Worm (Caenorhabditis elegans) whole organism, L3 larva: ENCODE data around the gene dpyd-1.

ENCODE experiments used
- R02D3.7 ChIP-seq: fragments of 150-350 bp; optimal IDR thresholded peaks from 2 replicates; lab custom pipeline; 2014; ENCODE audit warnings: missing biosample characterization, missing genetic modification characterization
- ZK546.5 ChIP-seq: sonication (generic microtip); optimal IDR thresholded peaks from 2 replicates; lab custom pipeline; 2017; ENCODE audit warnings: missing biosample characterization, missing genetic modification characterization
- aly-2 ChIP-seq: fragments of 150-350 bp; optimal IDR thresholded peaks from 2 replicates; lab custom pipeline; 2014; ENCODE audit warnings: missing biosample characterization, missing genetic modification characterization
- ama-1 ChIP-seq: fragments of 150-350 bp; optimal IDR thresholded peaks from 2 replicates; lab custom pipeline; 2018
- ceh-16 ChIP-seq: sonication (generic microtip); optimal IDR thresholded peaks from 2 replicates; lab custom pipeline; 2017; ENCODE audit warnings: missing biosample characterization, missing genetic modification characterization
- ceh-28 ChIP-seq: fragments of 150-350 bp; optimal IDR thresholded peaks from 2 replicates; lab custom pipeline; 2014; ENCODE audit warnings: missing biosample characterization, missing genetic modification reagents, missing genetic modification characterization
- ceh-9 ChIP-seq: sonication (generic microtip); optimal IDR thresholded peaks from 2 replicates; lab custom pipeline; 2018; ENCODE audit warnings: missing biosample characterization, missing genetic modification characterization
- daf-12 ChIP-seq: fragments of 150-350 bp; optimal IDR thresholded peaks from 2 replicates; lab custom pipeline; 2014; ENCODE audit warnings: missing biosample characterization, missing genetic modification reagents, missing genetic modification characterization
- egl-27 ChIP-seq: sonication (generic microtip); optimal IDR thresholded peaks from 4 replicates; lab custom pipeline; 2017; ENCODE audit warnings: missing biosample characterization, missing genetic modification reagents, missing genetic modification characterization
- elt-2 ChIP-seq: sonication (generic microtip); optimal IDR thresholded peaks from 2 replicates; lab custom pipeline; 2016; ENCODE audit warnings: missing genetic modification reagents, mild to moderate bottlenecking, missing genetic modification characterization, missing compliant biosample characterization
- fkh-2 ChIP-seq: fragments of 150-350 bp; optimal IDR thresholded peaks from 2 replicates; lab custom pipeline; 2014; ENCODE audit warnings: missing biosample characterization, missing genetic modification reagents, missing genetic modification characterization
- fos-1 ChIP-seq: fragments of 150-350 bp; optimal IDR thresholded peaks from 2 replicates; lab custom pipeline; 2014; ENCODE audit warnings: missing biosample characterization, missing genetic modification characterization
- hmg-11 ChIP-seq: sonication (generic microtip); optimal IDR thresholded peaks from 2 replicates; lab custom pipeline; 2016; ENCODE audit warnings: missing genetic modification characterization, missing compliant biosample characterization
- jun-1 ChIP-seq: fragments of 150-350 bp; optimal IDR thresholded peaks from 2 replicates; lab custom pipeline; 2014; ENCODE audit warnings: missing biosample characterization, missing genetic modification reagents, missing genetic modification characterization
- lin-15B ChIP-seq: fragments of 150-350 bp; optimal IDR thresholded peaks from 2 replicates; lab custom pipeline; 2014; ENCODE audit warnings: missing biosample characterization, missing genetic modification characterization
- lin-39 ChIP-seq: fragments of 150-350 bp; optimal IDR thresholded peaks from 2 replicates; lab custom pipeline; 2018; ENCODE audit warnings: missing biosample characterization, missing genetic modification reagents, missing genetic modification characterization
- lsy-12 ChIP-seq: sonication (generic microtip); optimal IDR thresholded peaks from 2 replicates; lab custom pipeline; 2016; ENCODE audit warnings: mild to moderate bottlenecking, missing genetic modification characterization, missing compliant biosample characterization
- mdl-1 ChIP-seq: fragments of 150-350 bp; optimal IDR thresholded peaks from 2 replicates; lab custom pipeline; 2014; ENCODE audit warnings: missing biosample characterization, missing genetic modification characterization
- nhr-11 ChIP-seq: fragments of 150-350 bp; optimal IDR thresholded peaks from 2 replicates; lab custom pipeline; 2014; ENCODE audit warnings: missing biosample characterization, missing genetic modification characterization
- nhr-23 ChIP-seq: fragments of 150-350 bp; optimal IDR thresholded peaks from 2 replicates; lab custom pipeline; 2014; ENCODE audit warnings: missing biosample characterization, missing genetic modification reagents, missing genetic modification characterization
- nhr-237 ChIP-seq: fragments of 150-350 bp; optimal IDR thresholded peaks from 2 replicates; lab custom pipeline; 2014; ENCODE audit warnings: missing biosample characterization, missing genetic modification characterization
- nhr-25 ChIP-seq: sonication (generic microtip); optimal IDR thresholded peaks from 2 replicates; lab custom pipeline; 2017; ENCODE audit warnings: missing biosample characterization, missing genetic modification characterization
- nhr-43 ChIP-seq: sonication (generic microtip); optimal IDR thresholded peaks from 2 replicates; lab custom pipeline; 2016; ENCODE audit warnings: mild to moderate bottlenecking, missing genetic modification characterization, missing compliant biosample characterization; ENCODE audit not compliant: poor library complexity, severe bottlenecking
- nhr-67 ChIP-seq: fragments of 150-350 bp; optimal IDR thresholded peaks from 2 replicates; lab custom pipeline; 2014; ENCODE audit warnings: missing biosample characterization, missing genetic modification characterization
- nhr-76 ChIP-seq: fragments of 150-350 bp; sonication (generic microtip); optimal IDR thresholded peaks from 5 replicates; lab custom pipeline; 2014; ENCODE audit warnings: missing biosample characterization, missing genetic modification characterization
- nhr-77 ChIP-seq: fragments of 150-350 bp; optimal IDR thresholded peaks from 2 replicates; lab custom pipeline; 2014; ENCODE audit warnings: missing biosample characterization, missing genetic modification characterization
- pqm-1 ChIP-seq: fragments of 150-350 bp; optimal IDR thresholded peaks from 2 replicates; lab custom pipeline; 2017; ENCODE audit warnings: missing biosample characterization, missing genetic modification characterization, inconsistent platforms
- sea-2 ChIP-seq: fragments of 150-350 bp; sonication (generic microtip); optimal IDR thresholded peaks from 4 replicates; lab custom pipeline; 2014; ENCODE audit warnings: missing biosample characterization, missing genetic modification reagents, missing genetic modification characterization
- skn-1 ChIP-seq: fragments of 150-350 bp; optimal IDR thresholded peaks from 2 replicates; lab custom pipeline; 2014; ENCODE audit warnings: missing biosample characterization, missing genetic modification characterization
- snpc-4 ChIP-seq: fragments of 150-350 bp; optimal IDR thresholded peaks from 2 replicates; lab custom pipeline; 2014; ENCODE audit warnings: missing biosample characterization, missing genetic modification characterization
- tbx-2 ChIP-seq: sonication (generic microtip); optimal IDR thresholded peaks from 2 replicates; lab custom pipeline; 2016; ENCODE audit warnings: mild to moderate bottlenecking, missing genetic modification characterization, missing compliant biosample characterization
- unc-39 ChIP-seq: sonication (generic microtip); optimal IDR thresholded peaks from 4 replicates; lab custom pipeline; 2017; ENCODE audit warnings: missing biosample characterization, missing genetic modification characterization
- zag-1 ChIP-seq: fragments of 150-350 bp; optimal IDR thresholded peaks from 2 replicates; lab custom pipeline; 2014; ENCODE audit warnings: missing biosample characterization, missing genetic modification characterization
- ztf-11 ChIP-seq: fragments of 150-350 bp; optimal IDR thresholded peaks from 2 replicates; lab custom pipeline; 2014; ENCODE audit warnings: missing biosample characterization, missing genetic modification characterization

The dpyd-1 gene

DNA sequence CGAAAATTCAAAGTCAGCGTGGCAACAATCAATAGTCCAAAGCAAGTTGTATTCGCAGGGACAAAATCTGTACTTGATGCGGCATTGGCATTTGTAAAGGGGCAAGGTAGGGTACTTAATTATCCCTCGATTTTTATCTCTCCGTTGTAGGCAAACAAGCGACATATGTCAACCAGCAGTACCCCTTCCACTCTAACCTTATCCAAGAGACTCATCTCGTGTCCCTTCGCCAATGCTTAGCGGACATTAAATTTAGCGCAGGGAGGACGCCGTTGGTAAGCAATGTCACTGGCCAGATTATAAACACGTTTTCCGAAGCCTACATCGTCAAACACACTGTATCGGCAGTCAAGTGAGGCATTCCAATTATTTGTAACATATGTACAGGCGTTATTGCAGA is 38.3 kb upstream of the dpyd-1 start (continued):
- TF ChIP-seq nhr-11 (peak; percentile 96), tbx-2 (tag; lab: Kevin White, UChicago) (peak; percentile 98), unc-39 (peak; percentile 47)

- TF ChIP-seq nhr-67 (tag; lab: Kevin White, UChicago) (no peak), nhr-76 (tag; lab: Kevin White, UChicago) (no peak), daf-12 (tag; lab: Kevin White, UChicago) (no peak), ceh-28 (tag; lab: Kevin White, UChicago) (no peak)
Measured at ce11 chrX:5433912-5434311, 33.8 kb upstream of the dpyd-1 start.

DNA sequence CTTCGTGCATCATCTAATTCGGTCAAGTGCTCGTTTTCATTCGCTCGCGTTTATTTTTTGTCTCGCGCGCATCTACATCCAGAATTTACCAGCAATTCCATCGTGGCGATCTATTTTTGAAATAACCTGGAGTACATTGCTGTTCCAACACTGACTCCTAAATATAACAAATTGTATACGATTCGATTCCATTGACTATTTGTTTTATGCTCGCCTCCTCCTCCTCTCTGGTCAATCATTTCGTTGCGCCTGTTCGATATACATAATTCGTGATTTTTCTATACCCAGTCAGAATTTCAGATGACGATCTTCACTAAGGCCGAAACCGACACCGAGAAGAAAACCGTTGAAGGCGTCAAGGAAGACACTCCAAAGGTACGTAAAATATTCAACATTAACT is 22.8 kb upstream of the dpyd-1 start, which contains the start of gene itm-2:
Gene itm-2 (plus strand): TSS at position 301 of the 400 bp plus-strand sequence.
- TF ChIP-seq mdl-1 (no peak), sea-2 (GFP tag; lab: Kevin White, UChicago) (no peak), jun-1 (tag; lab: Kevin White, UChicago) (no peak), ceh-9 (tag; lab: Kevin White, UChicago) (no peak), lsy-12 (tag; lab: Kevin White, UChicago) (no peak), nhr-67 (tag; lab: Kevin White, UChicago) (no peak), nhr-237 (tag; lab: Kevin White, UChicago) (no peak), fkh-2 (tag; lab: Kevin White, UChicago) (no peak), nhr-25 (tag; lab: Kevin White, UChicago) (no peak), daf-12 (tag; lab: Kevin White, UChicago) (no peak), nhr-43 (tag; lab: Kevin White, UChicago) (no peak), nhr-77 (tag; lab: Kevin White, UChicago) (no peak), ZK546.5 (tag; lab: Kevin White, UChicago) (no peak)

- no peak for TF ChIP-seq hmg-11
- TF ChIP-seq nhr-76 (tag; lab: Kevin White, UChicago), result no peak
- TF ChIP-seq skn-1, result no peak
- TF ChIP-seq nhr-11, result no peak
- TF ChIP-seq lsy-12 (tag; lab: Kevin White, UChicago), result no peak
- no peak for TF ChIP-seq pqm-1
- TF ChIP-seq lin-15B (tag; lab: Kevin White, UChicago), result no peak
- no peak for TF ChIP-seq nhr-77 (tag; lab: Kevin White, UChicago)
- no peak for TF ChIP-seq elt-2 (tag; lab: Kevin White, UChicago)
- no peak for TF ChIP-seq R02D3.7 (tag; lab: Kevin White, UChicago)
- no peak for TF ChIP-seq nhr-25 (tag; lab: Kevin White, UChicago)
- no peak for TF ChIP-seq aly-2 (tag; lab: Kevin White, UChicago)
- TF ChIP-seq lin-39 (tag; lab: Kevin White, UChicago), result no peak
- no peak for TF ChIP-seq egl-27 (tag; lab: Kevin White, UChicago)
- TF ChIP-seq ceh-16, result no peak
- TF ChIP-seq nhr-237 (tag; lab: Kevin White, UChicago), result no peak
- TF ChIP-seq zag-1 (tag; lab: Kevin White, UChicago), result no peak
- TF ChIP-seq ztf-11 (tag; lab: Kevin White, UChicago), result no peak
- TF ChIP-seq ama-1 (lab: Kevin White, UChicago), result no peak
Measured at ce11 chrX:5447381-5447780, 20.3 kb upstream of the dpyd-1 start.

ce11 chrX:5447941-5448340 is 19.7 kb upstream of the dpyd-1 start, which contains the start of gene C25F6.8:
Gene C25F6.8, plus strand, starts transcription at chrX:5448241.
- TF ChIP-seq tbx-2 (tag; lab: Kevin White, UChicago), result no peak
- no peak for TF ChIP-seq nhr-25 (tag; lab: Kevin White, UChicago)
- no peak for TF ChIP-seq nhr-77 (tag; lab: Kevin White, UChicago)
- no peak for TF ChIP-seq pqm-1
- no peak for TF ChIP-seq hmg-11
- no peak for TF ChIP-seq daf-12 (tag; lab: Kevin White, UChicago)
- TF ChIP-seq R02D3.7 (tag; lab: Kevin White, UChicago), result no peak
- TF ChIP-seq zag-1 (tag; lab: Kevin White, UChicago), result no peak

DNA sequence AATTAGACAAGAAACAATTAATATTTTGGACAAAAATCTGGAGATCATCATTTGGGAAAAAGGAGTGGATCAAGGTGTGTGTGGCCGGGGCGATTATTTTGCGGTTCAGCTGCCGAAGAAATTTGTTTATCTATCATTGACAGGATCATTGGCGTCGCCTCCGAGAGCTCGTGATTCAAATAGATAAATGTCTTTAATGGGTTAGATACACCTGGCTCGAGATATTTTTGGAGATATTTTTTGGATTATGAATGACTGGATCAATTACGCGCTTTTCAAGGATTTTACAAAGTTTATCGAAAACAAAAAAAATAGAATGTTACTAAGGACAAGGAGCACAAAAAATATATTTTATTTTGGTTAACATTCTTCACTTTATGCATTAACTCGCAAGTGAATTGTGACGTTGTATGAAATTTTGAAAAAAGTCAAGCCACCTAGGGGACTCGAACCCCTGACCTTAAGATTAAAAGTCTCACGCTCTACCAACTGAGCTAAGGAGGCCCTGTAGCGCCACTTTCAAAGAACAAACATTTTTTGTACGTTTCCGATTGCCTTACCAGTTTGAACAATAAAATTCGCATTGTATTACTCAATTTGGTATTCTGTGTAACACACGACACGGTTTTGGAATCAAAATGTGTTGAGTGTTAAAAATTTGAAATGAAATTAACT is 16.8 kb upstream of the dpyd-1 start, which contains the start of gene C25F6.6:
Gene C25F6.6 (minus strand): TSS at position 51 of the 675 bp plus-strand sequence.
- peak; percentile 32 for TF ChIP-seq elt-2 (tag; lab: Kevin White, UChicago)
- TF ChIP-seq pqm-1, result peak; percentile 11
- TF ChIP-seq snpc-4 (tag; lab: Kevin White, UChicago), result no peak
- TF ChIP-seq daf-12 (tag; lab: Kevin White, UChicago), result no peak
- TF ChIP-seq nhr-23 (tag; lab: Kevin White, UChicago), result peak; percentile 11
- TF ChIP-seq fos-1, result no peak
